Fruit fly (Drosophila melanogaster): ENCODE measurements around the gene Papst2.

Gene Papst2

dm6 chr3L:17015663-17016575 lies 26.7 kb upstream of the Papst2 start, which contains the start of the genes CG6664 and CG7728 (continued):
- TF ChIP-seq bbx (GFP tag; IDR thresholded peaks at IDR 0.05; ENCODE audit: partially characterized antibody) = peak; percentile 41
- TF ChIP-seq ems (GFP tag; optimal IDR thresholded peaks at IDR 0.05) = no peak
- no peak for TF ChIP-seq CG5245 (GFP tag; optimal IDR thresholded peaks at IDR 0.05)
- TF ChIP-seq Blimp-1 (GFP tag; optimal IDR thresholded peaks at IDR 0.05) = peak; percentile 6
- TF ChIP-seq CHES-1-like (GFP tag; optimal IDR thresholded peaks at IDR 0.05) = no peak
- TF ChIP-seq Lhr (GFP tag; optimal IDR thresholded peaks at IDR 0.05) = peak; percentile 40
- TF ChIP-seq dpn (GFP tag; optimal IDR thresholded peaks at IDR 0.05) = peak; percentile 46 to 50
- TF ChIP-seq toy (GFP tag; IDR thresholded peaks at IDR 0.05) = no peak
- TF ChIP-seq CG15269 (tag; optimal IDR thresholded peaks at IDR 0.05) = no peak
- peak; percentile 9 for TF ChIP-seq Hr3 (GFP tag; optimal IDR thresholded peaks at IDR 0.05)
- TF ChIP-seq sug (tag; optimal IDR thresholded peaks at IDR 0.05) = peak; percentile 60
- peak; percentile 85 for TF ChIP-seq CG30403 (GFP tag; optimal IDR thresholded peaks at IDR 0.05)
- no peak for TF ChIP-seq ap (GFP tag; IDR thresholded peaks at IDR 0.05)
- peak; percentile 51 for TF ChIP-seq CG14441 (GFP tag; IDR thresholded peaks at IDR 0.05)
- peak; percentile 76 for TF ChIP-seq ken (GFP tag; IDR thresholded peaks at IDR 0.05)
- 0 out of 3 replicates have a peak, but pooled peaks have one; percentile 21 for TF ChIP-seq CG3726 (GFP tag; IDR thresholded peaks at IDR 0.05)
- TF ChIP-seq Atf6 (GFP tag; IDR thresholded peaks at IDR 0.05) = no peak; the same call in 1 of the 2 replicates
- TF ChIP-seq CG43689 (GFP tag; IDR thresholded peaks at IDR 0.05) = no peak
- TF ChIP-seq ara (GFP tag; IDR thresholded peaks at IDR 0.05) = no peak
- no peak for TF ChIP-seq z (GFP tag; IDR thresholded peaks at IDR 0.05)
- TF ChIP-seq Dip3 (GFP tag; optimal IDR thresholded peaks at IDR 0.05) = peak; percentile 35
- TF ChIP-seq CG17912 (GFP tag; optimal IDR thresholded peaks at IDR 0.05) = peak; percentile 71
- TF ChIP-seq crol (GFP tag; IDR thresholded peaks at IDR 0.05) = peak; percentile 96
- TF ChIP-seq MESR4 (GFP tag; optimal IDR thresholded peaks at IDR 0.05) = peak; percentile 95
- TF ChIP-seq CG8089 (GFP tag; optimal IDR thresholded peaks at IDR 0.05) = no peak
- peak; percentile 19 for TF ChIP-seq Atf3 (GFP tag; optimal IDR thresholded peaks at IDR 0.05)
- TF ChIP-seq CG7357 (GFP tag; IDR thresholded peaks at IDR 0.05) = no peak
- peak; percentile 55 for TF ChIP-seq CG7556 (GFP tag; optimal IDR thresholded peaks at IDR 0.05)
- no peak for TF ChIP-seq Lpt (GFP tag; optimal IDR thresholded peaks at IDR 0.05)
- peak; percentile 56 for TF ChIP-seq CG4328 (GFP tag; optimal IDR thresholded peaks at IDR 0.05)
- peak; percentile 57; the same call in 1 of the 2 replicates for TF ChIP-seq chm (GFP tag; IDR thresholded peaks at IDR 0.05)
- TF ChIP-seq CG6272 (GFP tag; IDR thresholded peaks at IDR 0.05) = peak; percentile 44
- peak; percentile 59; the same call in 2 of the 4 replicates for TF ChIP-seq Gug (GFP tag; IDR thresholded peaks at IDR 0.05)
- TF ChIP-seq CG3847 (GFP tag; IDR thresholded peaks at IDR 0.05) = peak; percentile 52
- no peak for TF ChIP-seq schlank (tag; optimal IDR thresholded peaks at IDR 0.05)
- TF ChIP-seq dm (GFP tag; optimal IDR thresholded peaks at IDR 0.05) = peak; percentile 81
- TF ChIP-seq lmd (GFP tag; IDR thresholded peaks at IDR 0.05) = peak; percentile 21; the same call in 1 of the 2 replicates
- TF ChIP-seq CG12236 (GFP tag; optimal IDR thresholded peaks at IDR 0.05) = no peak
- TF ChIP-seq Drgx (GFP tag; IDR thresholded peaks at IDR 0.05) = peak; percentile 38
- TF ChIP-seq CG1602 (GFP tag; optimal IDR thresholded peaks at IDR 0.05) = peak; percentile 53
- TF ChIP-seq Mrtf (GFP tag; IDR thresholded peaks at IDR 0.05) = no peak; the same call in 2 of the 3 replicates
- no peak for TF ChIP-seq Usf (GFP tag; optimal IDR thresholded peaks at IDR 0.05)
- TF ChIP-seq CG17359 (tag; optimal IDR thresholded peaks at IDR 0.05) = no peak
- no peak for TF ChIP-seq h (optimal IDR thresholded peaks at IDR 0.05)
- peak; percentile 32 for TF ChIP-seq CG33213 (GFP tag; optimal IDR thresholded peaks at IDR 0.05)
- peak; percentile 81 for TF ChIP-seq CG14710 (tag; optimal IDR thresholded peaks at IDR 0.05)
- TF ChIP-seq Sin3A (optimal IDR thresholded peaks at IDR 0.05) = peak; percentile 40
- TF ChIP-seq Hmx (GFP tag; optimal IDR thresholded peaks at IDR 0.05) = no peak
- TF ChIP-seq Six4 (GFP tag; optimal IDR thresholded peaks at IDR 0.05) = peak; percentile 19
- TF ChIP-seq jigr1 (GFP tag; IDR thresholded peaks at IDR 0.05) = peak; percentile 18; the same call in 1 of the 3 replicates
- TF ChIP-seq gsb (GFP tag; IDR thresholded peaks at IDR 0.05) = no peak

Data from whole organism, embryonic.